Worm (Caenorhabditis elegans): ENCODE results near the gene cnc-3.

DNA sequence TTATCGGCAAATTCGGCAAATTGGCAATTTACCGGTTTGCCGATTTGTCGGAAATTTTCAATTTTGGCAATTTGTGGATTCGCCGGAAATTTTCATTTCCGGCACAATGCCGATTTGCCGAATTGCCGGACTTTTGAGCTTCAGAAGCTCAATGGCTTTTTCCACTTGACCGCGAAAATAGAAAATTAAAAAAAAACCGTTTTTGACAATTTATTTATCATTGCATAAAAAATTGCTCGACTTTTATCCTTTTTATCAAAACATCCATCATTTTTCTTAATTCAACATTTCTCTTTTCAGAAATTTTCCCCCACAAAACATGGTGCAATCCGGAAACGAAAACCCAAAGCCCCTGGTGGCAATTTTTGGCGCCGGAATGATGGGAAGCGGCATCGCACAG, 12.3 kb downstream of the cnc-3 start, which contains the start of gene hacd-1:
- TF ChIP-seq nhr-2 (tag; optimal IDR thresholded peaks at IDR 0.05): no peak
- TF ChIP-seq nhr-12 (tag; optimal IDR thresholded peaks at IDR 0.05): no peak
- no peak for TF ChIP-seq ceh-83 (GFP tag; optimal IDR thresholded peaks at IDR 0.05)
- TF ChIP-seq snpc-4 (tag; optimal IDR thresholded peaks at IDR 0.05): no peak
